Worm (Caenorhabditis elegans): ENCODE results near the gene scpl-4.

DNA sequence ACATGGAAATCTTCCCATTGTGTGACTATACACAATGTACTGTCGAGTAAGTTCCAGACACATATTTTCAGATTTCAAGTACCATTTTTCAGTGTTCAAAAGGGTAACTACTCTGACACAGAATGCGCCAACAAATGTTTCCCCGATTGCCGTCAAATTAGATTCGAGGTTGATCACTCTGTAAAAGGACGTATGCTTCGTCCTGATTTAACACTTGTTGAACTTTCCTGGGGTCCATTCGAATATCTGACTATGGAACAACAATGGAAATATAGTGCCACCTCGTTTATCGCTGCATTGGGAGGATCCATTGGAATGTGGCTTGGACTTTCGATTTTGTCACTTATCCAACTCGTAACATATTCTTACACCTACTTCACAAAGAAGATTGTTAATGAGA lies 24.7 kb upstream of the scpl-4 start:
- TF ChIP-seq gmeb-2 (tag; optimal IDR thresholded peaks at IDR 0.05) (no peak), tbx-2 (tag; optimal IDR thresholded peaks at IDR 0.05) (no peak), pha-4 (tag; optimal IDR thresholded peaks at IDR 0.05) (no peak), npax-4 (tag; optimal IDR thresholded peaks at IDR 0.05) (no peak), unc-55 (GFP tag; optimal IDR thresholded peaks at IDR 0.05) (no peak), lin-11 (tag; optimal IDR thresholded peaks at IDR 0.05) (no peak), sdc-2 (tag; optimal IDR thresholded peaks at IDR 0.05) (no peak), unc-42 (tag; optimal IDR thresholded peaks at IDR 0.05) (no peak), ama-1 (optimal IDR thresholded peaks at IDR 0.05) (no peak), ceh-9 (tag; optimal IDR thresholded peaks at IDR 0.05) (no peak)

All from whole organism, late embryonic.